Fruit fly (Drosophila melanogaster) whole organism, adult: ENCODE measurements around the gene CG10338.

Experiments used
- CG11617 ChIP-seq: fragments of 200-800 bp; sonication (Bioruptor generic); optimal IDR thresholded peaks from 2 replicates; lab custom pipeline; 2017; ENCODE audit warnings: mild to moderate bottlenecking, missing biosample characterization, missing genetic modification reagents, missing genetic modification characterization
- CG12768 ChIP-seq: fragments of 200-800 bp; sonication (Bioruptor generic); optimal IDR thresholded peaks from 2 replicates; lab custom pipeline; 2017; ENCODE audit warnings: missing biosample characterization, missing genetic modification characterization, mild to moderate bottlenecking, moderate library complexity, missing genetic modification reagents
- CG14711 ChIP-seq: fragments of 200-800 bp; sonication (Bioruptor generic); optimal IDR thresholded peaks from 2 replicates; lab custom pipeline; 2018; ENCODE audit warnings: missing biosample characterization, mild to moderate bottlenecking, missing genetic modification characterization, moderate library complexity
- CG1620 ChIP-seq: fragments of 200-800 bp; sonication (Bioruptor generic); optimal IDR thresholded peaks from 2 replicates; lab custom pipeline; 2016; ENCODE audit warnings: missing biosample characterization, missing genetic modification characterization
- CG33017 ChIP-seq: fragments of 200-800 bp; sonication (Bioruptor generic); optimal IDR thresholded peaks from 2 replicates; lab custom pipeline; 2018; ENCODE audit warnings: missing biosample characterization, mild to moderate bottlenecking, missing genetic modification characterization, moderate library complexity
- CG5204 ChIP-seq: fragments of 200-800 bp; sonication (Bioruptor generic); optimal IDR thresholded peaks from 2 replicates; lab custom pipeline; 2016; ENCODE audit warnings: missing biosample characterization, missing genetic modification characterization
- CG7045 ChIP-seq: fragments of 200-800 bp; sonication (Bioruptor generic); optimal IDR thresholded peaks from 2 replicates; lab custom pipeline; 2017; ENCODE audit warnings: missing biosample characterization, mild to moderate bottlenecking, missing genetic modification characterization
- CG7101 ChIP-seq: fragments of 200-800 bp; sonication (Bioruptor generic); optimal IDR thresholded peaks from 2 replicates; lab custom pipeline; 2018; ENCODE audit warnings: missing biosample characterization, mild to moderate bottlenecking, missing genetic modification characterization, moderate library complexity
- Clk ChIP-seq: fragments of 200-800 bp; sonication (Bioruptor generic); optimal IDR thresholded peaks from 2 replicates; lab custom pipeline; 2017; ENCODE audit warnings: missing biosample characterization, missing genetic modification characterization
- Crg-1 ChIP-seq: fragments of 200-800 bp; sonication (Bioruptor generic); optimal IDR thresholded peaks from 2 replicates; lab custom pipeline; 2016; ENCODE audit warnings: missing biosample characterization, missing genetic modification characterization
- Hr96 ChIP-seq: fragments of 200-800 bp; sonication (Bioruptor generic); optimal IDR thresholded peaks from 2 replicates; lab custom pipeline; 2016; ENCODE audit warnings: missing biosample characterization, missing genetic modification characterization
- Mnt ChIP-seq: fragments of 200-800 bp; sonication (Bioruptor generic); optimal IDR thresholded peaks from 2 replicates; lab custom pipeline; 2016; ENCODE audit warnings: missing biosample characterization, mild to moderate bottlenecking, missing genetic modification characterization
- bab1 ChIP-seq: fragments of 200-800 bp; sonication (Bioruptor generic); optimal IDR thresholded peaks from 3 replicates; lab custom pipeline; 2019; ENCODE audit warnings: missing biosample characterization, mild to moderate bottlenecking, missing genetic modification characterization, moderate library complexity
- cic ChIP-seq: fragments of 200-800 bp; sonication (Bioruptor generic); optimal IDR thresholded peaks from 2 replicates; lab custom pipeline; 2017; ENCODE audit warnings: missing biosample characterization, mild to moderate bottlenecking, missing genetic modification characterization, moderate library complexity
- cnc ChIP-seq, 2 experiments: fragments of >200 bp; optimal IDR thresholded peaks; 2 replicates each; lab custom pipeline; 2017
- kay ChIP-seq: fragments of 200-800 bp; sonication (Bioruptor generic); peaks from one replicate; lab custom pipeline; 2016; ENCODE audit warnings: missing biosample characterization, missing genetic modification characterization, borderline replicate concordance
- ovo ChIP-seq: fragments of 200-800 bp; sonication (Bioruptor generic); optimal IDR thresholded peaks from 2 replicates; lab custom pipeline; 2016; ENCODE audit warnings: missing biosample characterization, missing genetic modification characterization
- pad ChIP-seq: fragments of 200-800 bp; sonication (Bioruptor generic); optimal IDR thresholded peaks from 3 replicates; lab custom pipeline; 2017; ENCODE audit warnings: missing biosample characterization, missing genetic modification characterization, mild to moderate bottlenecking, moderate library complexity, missing genetic modification reagents
- tj ChIP-seq: fragments of 200-800 bp; sonication (Bioruptor generic); optimal IDR thresholded peaks from 3 replicates; lab custom pipeline; 2017; ENCODE audit warnings: missing biosample characterization, mild to moderate bottlenecking, missing genetic modification characterization, moderate library complexity
- toe ChIP-seq: fragments of 200-800 bp; sonication (Bioruptor generic); optimal IDR thresholded peaks from 2 replicates; lab custom pipeline; 2016; ENCODE audit warnings: missing biosample characterization, missing genetic modification characterization

The CG10338 gene

dm6 chr2L:18735553-18736167, 40.2 kb downstream of the CG10338 start:
- TF ChIP-seq CG12768, result no peak
- TF ChIP-seq CG7101 (tag; lab: Kevin White, UChicago), result no peak
- no peak for TF ChIP-seq Crg-1 (GFP tag; lab: Kevin White, UChicago)
- no peak for TF ChIP-seq CG33017 (tag; lab: Kevin White, UChicago)
- no peak for TF ChIP-seq CG11617 (GFP tag; lab: Kevin White, UChicago)
- TF ChIP-seq CG5204 (GFP tag; lab: Kevin White, UChicago), result no peak
- no peak for TF ChIP-seq CG14711
- TF ChIP-seq bab1 (GFP tag; lab: Kevin White, UChicago), result no peak
- no peak for TF ChIP-seq CG1620 (GFP tag; lab: Kevin White, UChicago)
- no peak for TF ChIP-seq pad
- TF ChIP-seq tj (GFP tag; lab: Kevin White, UChicago), result no peak
- TF ChIP-seq toe, result no peak
- no peak for TF ChIP-seq CG7045 (GFP tag; lab: Kevin White, UChicago)
- TF ChIP-seq kay (GFP tag; lab: Kevin White, UChicago), result no peak
- TF ChIP-seq ovo (GFP tag; lab: Kevin White, UChicago), result no peak
- TF ChIP-seq Hr96 (GFP tag; lab: Kevin White, UChicago), result no peak
- no peak for TF ChIP-seq Clk (GFP tag; lab: Kevin White, UChicago)
- TF ChIP-seq Mnt (GFP tag; lab: Kevin White, UChicago), result no peak
- no peak for TF ChIP-seq cic

- no peak for TF ChIP-seq CG14711
- TF ChIP-seq kay (GFP tag; lab: Kevin White, UChicago), result no peak
- no peak for TF ChIP-seq ovo (GFP tag; lab: Kevin White, UChicago)
- no peak for TF ChIP-seq cic
- no peak for TF ChIP-seq toe
- no peak for TF ChIP-seq tj (GFP tag; lab: Kevin White, UChicago)
- TF ChIP-seq CG5204 (GFP tag; lab: Kevin White, UChicago), result no peak
- TF ChIP-seq Crg-1 (GFP tag; lab: Kevin White, UChicago), result no peak
- no peak for TF ChIP-seq Hr96 (GFP tag; lab: Kevin White, UChicago)
- TF ChIP-seq CG1620 (GFP tag; lab: Kevin White, UChicago), result no peak
Measured at dm6 chr2L:18737239-18737638, 41.8 kb downstream of the CG10338 start.

- TF ChIP-seq CG7101 (tag; lab: Kevin White, UChicago) (no peak), CG33017 (tag; lab: Kevin White, UChicago) (no peak), kay (GFP tag; lab: Kevin White, UChicago) (no peak), Clk (GFP tag; lab: Kevin White, UChicago) (no peak), CG14711 (no peak), ovo (GFP tag; lab: Kevin White, UChicago) (no peak), Mnt (GFP tag; lab: Kevin White, UChicago) (no peak), tj (GFP tag; lab: Kevin White, UChicago) (no peak), pad (no peak), Crg-1 (GFP tag; lab: Kevin White, UChicago) (no peak), CG5204 (GFP tag; lab: Kevin White, UChicago) (no peak), CG7045 (GFP tag; lab: Kevin White, UChicago) (no peak)
Measured at dm6 chr2L:18740010-18740409, 44.5 kb downstream of the CG10338 start, which contains the start of the genes CG42752 and CG15167. TSS of gene CG42752 (minus strand) at chr2L:18740110. TSS of gene CG15167 (plus strand) at chr2L:18740358.

dm6 chr2L:18742710-18743109, 47.2 kb downstream of the CG10338 start:
- no peak for TF ChIP-seq CG7101 (tag; lab: Kevin White, UChicago)
- no peak for TF ChIP-seq bab1 (GFP tag; lab: Kevin White, UChicago)
- no peak for TF ChIP-seq Crg-1 (GFP tag; lab: Kevin White, UChicago)
- no peak for TF ChIP-seq CG5204 (GFP tag; lab: Kevin White, UChicago)
- no peak for TF ChIP-seq toe
- TF ChIP-seq Clk (GFP tag; lab: Kevin White, UChicago), result no peak
- TF ChIP-seq CG14711, result no peak
- no peak for TF ChIP-seq cnc (optimal IDR thresholded peaks at IDR 0.05; lab: Kevin White, UChicago)
- no peak for TF ChIP-seq pad

- TF ChIP-seq Hr96 (GFP tag; lab: Kevin White, UChicago), result no peak
- no peak for TF ChIP-seq Clk (GFP tag; lab: Kevin White, UChicago)
Measured at dm6 chr2L:18743896-18744295, 48.4 kb downstream of the CG10338 start.

- TF ChIP-seq Mnt (GFP tag; lab: Kevin White, UChicago), result no peak
- no peak for TF ChIP-seq kay (GFP tag; lab: Kevin White, UChicago)
- no peak for TF ChIP-seq pad
- TF ChIP-seq bab1 (GFP tag; lab: Kevin White, UChicago), result no peak
- TF ChIP-seq CG12768, result no peak
- no peak for TF ChIP-seq cic
- TF ChIP-seq CG1620 (GFP tag; lab: Kevin White, UChicago), result no peak
- TF ChIP-seq CG11617 (GFP tag; lab: Kevin White, UChicago), result no peak
- no peak for TF ChIP-seq Crg-1 (GFP tag; lab: Kevin White, UChicago)
- TF ChIP-seq CG7101 (tag; lab: Kevin White, UChicago), result no peak
- no peak for TF ChIP-seq CG7045 (GFP tag; lab: Kevin White, UChicago)
- no peak for TF ChIP-seq ovo (GFP tag; lab: Kevin White, UChicago)
- TF ChIP-seq CG5204 (GFP tag; lab: Kevin White, UChicago), result no peak
- TF ChIP-seq tj (GFP tag; lab: Kevin White, UChicago), result no peak
- no peak for TF ChIP-seq Clk (GFP tag; lab: Kevin White, UChicago)
Measured at dm6 chr2L:18745454-18745853, 50.0 kb downstream of the CG10338 start.
